Worm (Caenorhabditis elegans): ENCODE results near the gene mtss-1.
A peak's percentile ranks its signal among the peaks of the same experiment; 100 is the strongest.

The mtss-1 gene

ce11 chrIII:8749487-8749886 lies 18.6 kb upstream of the mtss-1 start, which contains the start of gene sma-2 (continued):
- TF ChIP-seq F10B5.3 (tag; optimal IDR thresholded peaks at IDR 0.05): no peak
- TF ChIP-seq nhr-10 (tag; optimal IDR thresholded peaks at IDR 0.05): peak; percentile 42
- no peak for TF ChIP-seq spr-3 (GFP tag; optimal IDR thresholded peaks at IDR 0.05)
- no peak for TF ChIP-seq zip-11 (GFP tag; IDR thresholded peaks at IDR 0.05)
- TF ChIP-seq lin-1 (GFP tag; IDR thresholded peaks at IDR 0.05): peak; percentile 80
- TF ChIP-seq daf-12 (tag; optimal IDR thresholded peaks at IDR 0.05): no peak

- TF ChIP-seq pqm-1 (tag; optimal IDR thresholded peaks at IDR 0.05) (no peak), zip-2 (tag; optimal IDR thresholded peaks at IDR 0.05) (no peak), mes-2 (tag; optimal IDR thresholded peaks at IDR 0.05; ENCODE audit: poor library complexity, severe bottlenecking) (no peak), hlh-30 (tag; optimal IDR thresholded peaks at IDR 0.05; ENCODE audit: insufficient read depth) (no peak), aha-1 (tag) (no peak), D1046.2 (GFP tag; IDR thresholded peaks at IDR 0.05) (no peak), rbr-2 (tag; optimal IDR thresholded peaks at IDR 0.05) (no peak), saeg-2 (GFP tag; IDR thresholded peaks at IDR 0.05) (no peak), daf-8 (GFP tag; IDR thresholded peaks at IDR 0.05) (no peak)
These were observed 17.5 kb upstream of the mtss-1 start, which contains the start of gene ugtp-1 for ce11 chrIII:8750606-8751005. TSS of gene ugtp-1 (minus strand) at chrIII:8750706.

ce11 chrIII:8754682-8755081 lies 13.4 kb upstream of the mtss-1 start, which contains the start of gene tomm-70:
TSS of gene tomm-70 (minus strand) at chrIII:8754750.
- TF ChIP-seq nhr-28 (tag; optimal IDR thresholded peaks at IDR 0.05) (peak; percentile 6), daf-19 (GFP tag; conservative IDR thresholded peaks at IDR 0.05) (no peak), mes-2 (tag; optimal IDR thresholded peaks at IDR 0.05; ENCODE audit: poor library complexity, severe bottlenecking) (peak; percentile 6), R02D3.7 (tag; optimal IDR thresholded peaks at IDR 0.05) (peak; percentile 62), T20F7.1 (GFP tag; optimal IDR thresholded peaks at IDR 0.05) (peak; percentile 92), lsy-2 (tag; optimal IDR thresholded peaks at IDR 0.05) (peak in 1 of 2 experiments; percentile 43), mdl-1 (tag; optimal IDR thresholded peaks at IDR 0.05) (no peak), gei-8 (GFP tag; optimal IDR thresholded peaks at IDR 0.05) (no peak), dve-1 (tag; optimal IDR thresholded peaks at IDR 0.05; ENCODE audit: insufficient read depth) (peak; percentile 4), ceh-62 (tag; optimal IDR thresholded peaks at IDR 0.05) (no peak), hlh-30 (tag; optimal IDR thresholded peaks at IDR 0.05; ENCODE audit: insufficient read depth) (no peak), daf-16 (GFP tag; optimal IDR thresholded peaks at IDR 0.05) (no peak), daf-16 (tag; optimal IDR thresholded peaks at IDR 0.05) (peak; percentile 66)

ce11 chrIII:8761040-8761654 lies 7.0 kb upstream of the mtss-1 start, which contains the start of gene aak-1:
TSS of gene aak-1 (minus strand) at chrIII:8761090.
- TF ChIP-seq ces-1 (GFP tag; optimal IDR thresholded peaks at IDR 0.05) (no peak), arid-1 (GFP tag; conservative IDR thresholded peaks at IDR 0.05) (no peak), cey-2 (tag; optimal IDR thresholded peaks at IDR 0.05; ENCODE audit: borderline replicate concordance, insufficient read depth) (no peak), ceh-62 (tag; optimal IDR thresholded peaks at IDR 0.05) (no peak), ceh-82 (tag; optimal IDR thresholded peaks at IDR 0.05) (no peak), hlh-30 (tag; optimal IDR thresholded peaks at IDR 0.05; ENCODE audit: insufficient read depth) (peak; percentile 75), hlh-11 (tag; optimal IDR thresholded peaks at IDR 0.05) (peak; percentile 47), ama-1 (optimal IDR thresholded peaks at IDR 0.05) (no peak), ztf-7 (tag; optimal IDR thresholded peaks at IDR 0.05) (no peak), F26F4.8 (GFP tag; conservative IDR thresholded peaks at IDR 0.05) (no peak), aha-1 (tag) (peak; percentile 88), sdz-12 (GFP tag; optimal IDR thresholded peaks at IDR 0.05) (no peak), daf-16 (GFP tag; optimal IDR thresholded peaks at IDR 0.05) (no peak), daf-16 (tag; optimal IDR thresholded peaks at IDR 0.05) (no peak), nhr-28 (tag; optimal IDR thresholded peaks at IDR 0.05) (no peak), set-16 (GFP tag; IDR thresholded peaks at IDR 0.05) (no peak), mes-2 (tag; optimal IDR thresholded peaks at IDR 0.05; ENCODE audit: poor library complexity, severe bottlenecking) (peak; percentile 10), nhr-102 (tag; optimal IDR thresholded peaks at IDR 0.05) (no peak)
